Fruit fly (Drosophila melanogaster): ENCODE data around the gene Rpt5.

DNA sequence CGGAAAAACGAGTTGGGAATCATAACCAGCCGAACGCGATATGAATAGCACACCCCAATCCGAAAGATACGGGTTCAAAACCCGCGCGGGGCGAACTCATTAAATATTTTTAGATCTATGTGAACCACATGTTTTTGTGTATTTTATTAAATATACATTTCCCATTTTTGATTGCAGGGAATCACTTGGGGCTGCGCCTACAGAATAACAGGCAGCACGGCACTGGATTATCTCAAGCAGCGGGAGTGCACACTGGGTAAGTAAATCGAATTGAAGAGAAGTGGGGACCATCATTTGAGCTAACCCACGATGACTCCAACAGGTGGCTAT is 22.2 kb upstream of the Rpt5 start:
- TF ChIP-seq pan (optimal IDR thresholded peaks at IDR 0.05) = no peak
- TF ChIP-seq psq (optimal IDR thresholded peaks at IDR 0.05) = no peak
- no peak for TF ChIP-seq CG8478 (optimal IDR thresholded peaks at IDR 0.05)
- no peak for TF ChIP-seq EcR (GFP tag; optimal IDR thresholded peaks at IDR 0.05)
- TF ChIP-seq Dll (optimal IDR thresholded peaks at IDR 0.05) = no peak
- no peak for TF ChIP-seq usp (GFP tag; optimal IDR thresholded peaks at IDR 0.05)

All from whole organism.